Worm (Caenorhabditis elegans) whole organism, mixed stage, embryonic: Measurements from ENCODE around the gene far-5.

Experiments used
- nhr-237 ChIP-seq: fragments of 150-350 bp; optimal IDR thresholded peaks from 2 replicates; lab custom pipeline; 2014; ENCODE audit warnings: missing biosample characterization, missing genetic modification characterization
- snpc-4 ChIP-seq: fragments of 150-350 bp; optimal IDR thresholded peaks from 2 replicates; lab custom pipeline; 2014; ENCODE audit warnings: missing biosample characterization, missing genetic modification characterization
- unc-62 ChIP-seq: fragments of 150-350 bp; optimal IDR thresholded peaks from 2 replicates; lab custom pipeline; 2014; ENCODE audit warnings: missing biosample characterization, missing genetic modification reagents, missing genetic modification characterization

- no peak for TF ChIP-seq nhr-237 (tag; lab: Kevin White, UChicago)
- no peak for TF ChIP-seq snpc-4 (tag; lab: Kevin White, UChicago)
- TF ChIP-seq unc-62 (GFP tag; lab: Kevin White, UChicago), result no peak
These were observed 14.5 kb downstream of the far-5 start for ce11 chrV:13009843-13010242.
